Worm (Caenorhabditis elegans) whole organism, L3 larva: ENCODE data around the gene Y37E11B.7.

Source experiments
- elt-3 ChIP-seq, 3 experiments: fragments of 150-350 bp in 1 of 3; sonication (generic microtip) in 2 of 3; optimal IDR thresholded peaks; 2 replicates in 2 of 3; 4 replicates in 1 of 3; lab custom pipeline; 2014 to 2017; ENCODE audit warnings: missing biosample characterization in 3 of 3, missing genetic modification characterization in 3 of 3
- nhr-237 ChIP-seq: fragments of 150-350 bp; optimal IDR thresholded peaks from 2 replicates; lab custom pipeline; 2014; ENCODE audit warnings: missing biosample characterization, missing genetic modification characterization
- nhr-77 ChIP-seq: fragments of 150-350 bp; optimal IDR thresholded peaks from 2 replicates; lab custom pipeline; 2014; ENCODE audit warnings: missing biosample characterization, missing genetic modification characterization
- pha-4 ChIP-seq: fragments of 150-350 bp; optimal IDR thresholded peaks from 2 replicates; lab custom pipeline; 2014; ENCODE audit warnings: missing biosample characterization, missing genetic modification reagents, missing genetic modification characterization
- pqm-1 ChIP-seq: fragments of 150-350 bp; optimal IDR thresholded peaks from 2 replicates; lab custom pipeline; 2017; ENCODE audit warnings: missing biosample characterization, missing genetic modification characterization, inconsistent platforms
- zag-1 ChIP-seq: fragments of 150-350 bp; optimal IDR thresholded peaks from 2 replicates; lab custom pipeline; 2014; ENCODE audit warnings: missing biosample characterization, missing genetic modification characterization
- ztf-4 ChIP-seq: fragments of 150-350 bp; optimal IDR thresholded peaks from 2 replicates; lab custom pipeline; 2014; ENCODE audit warnings: missing biosample characterization, missing genetic modification characterization

DNA sequence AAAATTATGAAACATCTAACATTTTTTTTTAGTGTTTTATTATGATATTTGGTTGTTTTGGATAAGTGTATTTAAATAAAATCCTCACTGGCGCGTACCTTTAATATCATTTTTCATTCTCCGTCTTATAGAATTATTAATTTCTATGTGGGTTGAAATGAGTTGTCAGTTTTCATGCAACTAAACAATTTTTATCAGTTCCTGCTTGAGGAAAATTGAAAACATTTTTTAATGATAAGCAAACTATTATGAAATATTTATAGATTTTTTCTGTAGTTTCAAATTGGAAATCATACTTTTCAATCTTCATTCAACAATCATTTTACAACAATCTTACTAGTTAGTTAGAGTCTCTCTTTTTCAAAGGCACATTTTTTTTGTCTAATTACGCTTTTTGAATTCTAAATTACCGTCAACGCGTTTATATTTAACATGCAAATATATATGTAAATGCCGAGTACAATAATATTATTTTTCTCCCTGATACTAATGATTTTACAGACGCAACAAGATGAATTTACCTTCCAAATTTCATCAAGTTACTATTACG is 6.4 kb upstream of the Y37E11B.7 start, which contains the start of the genes Y37E11B.10 and kgb-2:
- TF ChIP-seq pha-4 (tag; lab: Kevin White, UChicago) (no peak), pqm-1 (tag; lab: Kevin White, UChicago) (no peak), ztf-4 (no peak), zag-1 (tag; lab: Kevin White, UChicago) (no peak), nhr-77 (no peak), elt-3 (tag; optimal IDR thresholded peaks at IDR 0.05; lab: Kevin White, UChicago) (no peak), nhr-237 (no peak)
